Fruit fly (Drosophila melanogaster): ENCODE data around the gene CG5001.

Gene CG5001

dm6 chr2L:1172704-1173107 is 12.9 kb upstream of the CG5001 start, which contains the start of the genes Charon and CG4887 (continued):
- TF ChIP-seq CG2202 (tag; optimal IDR thresholded peaks at IDR 0.05) (peak; percentile 51), CG4707 (GFP tag; optimal IDR thresholded peaks at IDR 0.05) (no peak), scrt (GFP tag; optimal IDR thresholded peaks at IDR 0.05) (no peak), CG31224 (GFP tag; IDR thresholded peaks at IDR 0.05) (peak; percentile 55; the same call in 1 of the 2 replicates), bab2 (GFP tag; optimal IDR thresholded peaks at IDR 0.05) (peak; percentile 89), crol (GFP tag; IDR thresholded peaks at IDR 0.05) (no peak), Pdp1 (GFP tag; optimal IDR thresholded peaks at IDR 0.05) (peak in 1 of 2 experiments; percentile 87), Vsx1 (GFP tag; optimal IDR thresholded peaks at IDR 0.05) (no peak), CG8359 (GFP tag; optimal IDR thresholded peaks at IDR 0.05; ENCODE audit: borderline replicate concordance) (no peak), repo (GFP tag; optimal IDR thresholded peaks at IDR 0.05) (peak; percentile 53), tx (GFP tag; optimal IDR thresholded peaks at IDR 0.05) (peak; percentile 79), CG9727 (GFP tag; optimal IDR thresholded peaks at IDR 0.05) (peak; percentile 76), E2f1 (GFP tag; IDR thresholded peaks at IDR 0.05) (peak; percentile 77), bcd (GFP tag; optimal IDR thresholded peaks at IDR 0.05) (peak; percentile 73), Opbp (GFP tag; IDR thresholded peaks at IDR 0.05; ENCODE audit: partially characterized antibody) (0 out of 3 replicates have a peak, but pooled peaks have one; percentile 51), H15 (GFP tag; IDR thresholded peaks at IDR 0.05) (peak; percentile 72; the same call in 1 of the 3 replicates), rib (GFP tag; IDR thresholded peaks at IDR 0.05) (peak; percentile 66), CG4404 (GFP tag; IDR thresholded peaks at IDR 0.05) (peak; percentile 82), Spps (tag; optimal IDR thresholded peaks at IDR 0.05) (peak; percentile 53), Dll (GFP tag; IDR thresholded peaks at IDR 0.05; ENCODE audit: partially characterized antibody) (peak; percentile 85), sna (GFP tag; IDR thresholded peaks at IDR 0.05; ENCODE audit: partially characterized antibody) (peak; percentile 69), h (optimal IDR thresholded peaks at IDR 0.05) (no peak), CG9437 (GFP tag; optimal IDR thresholded peaks at IDR 0.05) (peak; percentile 67), Optix (GFP tag; IDR thresholded peaks at IDR 0.05) (peak; percentile 32; the same call in 1 of the 3 replicates), Gug (GFP tag; IDR thresholded peaks at IDR 0.05) (peak; percentile 83), CG7987 (GFP tag; optimal IDR thresholded peaks at IDR 0.05) (peak; percentile 35), CG9609 (GFP tag; optimal IDR thresholded peaks at IDR 0.05) (peak; percentile 84), CG13775 (GFP tag; optimal IDR thresholded peaks at IDR 0.05) (peak; percentile 88), CG11398 (GFP tag; optimal IDR thresholded peaks at IDR 0.05) (peak; percentile 67), CG11085 (GFP tag; IDR thresholded peaks at IDR 0.05) (peak; percentile 74), kni (GFP tag; optimal IDR thresholded peaks at IDR 0.05) (no peak), sens-2 (GFP tag; IDR thresholded peaks at IDR 0.05) (no peak), CG6689 (GFP tag; IDR thresholded peaks at IDR 0.05) (peak; percentile 77), CG10654 (GFP tag; optimal IDR thresholded peaks at IDR 0.05) (peak; percentile 85), dpn (GFP tag; optimal IDR thresholded peaks at IDR 0.05) (peak; percentile 87 to 88), D19A (tag; optimal IDR thresholded peaks at IDR 0.05) (no peak), CG3995 (GFP tag; optimal IDR thresholded peaks at IDR 0.05) (peak; percentile 61), CG12299 (tag; optimal IDR thresholded peaks at IDR 0.05) (peak; percentile 71), NC2β (GFP tag; optimal IDR thresholded peaks at IDR 0.05) (peak; percentile 79), CG1647 (GFP tag; optimal IDR thresholded peaks at IDR 0.05) (peak; percentile 76), lmd (GFP tag; IDR thresholded peaks at IDR 0.05) (peak; percentile 84), toy (GFP tag; IDR thresholded peaks at IDR 0.05) (peak; percentile 21; the same call in 1 of the 2 replicates), sd (tag; optimal IDR thresholded peaks at IDR 0.05) (no peak), CG10321 (GFP tag; IDR thresholded peaks at IDR 0.05) (no peak), fd3F (GFP tag; optimal IDR thresholded peaks at IDR 0.05) (peak; percentile 76), Max (GFP tag; optimal IDR thresholded peaks at IDR 0.05) (peak; percentile 88), Hr78 (GFP tag; optimal IDR thresholded peaks at IDR 0.05) (no peak), kay (GFP tag; optimal IDR thresholded peaks at IDR 0.05) (peak; percentile 70), pb (GFP tag; optimal IDR thresholded peaks at IDR 0.05) (peak; percentile 55), CG13424 (tag; optimal IDR thresholded peaks at IDR 0.05) (peak; percentile 90), CG10431 (GFP tag; optimal IDR thresholded peaks at IDR 0.05) (no peak)

All from whole organism, embryonic.